Fruit fly (Drosophila melanogaster): Measurements from ENCODE around the gene crb.

Gene crb

dm6 chr3R:24276104-24277008 is 18.5 kb upstream of the crb start, which contains the start of gene Orct (continued):
- TF ChIP-seq CG11723 (GFP tag; optimal IDR thresholded peaks at IDR 0.05) (peak; percentile 40), CG6813 (GFP tag; optimal IDR thresholded peaks at IDR 0.05) (peak; percentile 51), Chrac-16 (GFP tag; optimal IDR thresholded peaks at IDR 0.05) (peak; percentile 44), CG9797 (GFP tag; optimal IDR thresholded peaks at IDR 0.05) (no peak), CG34422 (GFP tag; IDR thresholded peaks at IDR 0.05) (no peak), hkb (optimal IDR thresholded peaks at IDR 0.05) (no peak), hkb (GFP tag; IDR thresholded peaks at IDR 0.05) (peak; percentile 64), CG4820 (GFP tag; optimal IDR thresholded peaks at IDR 0.05) (peak; percentile 45), ham (GFP tag; IDR thresholded peaks at IDR 0.05) (no peak), Rfx (GFP tag; IDR thresholded peaks at IDR 0.05) (peak; percentile 75), CG32772 (GFP tag; IDR thresholded peaks at IDR 0.05) (peak; percentile 26; the same call in 1 of the 2 replicates), tio (GFP tag; optimal IDR thresholded peaks at IDR 0.05) (peak; percentile 70), Dbx (GFP tag; IDR thresholded peaks at IDR 0.05) (peak; percentile 75; the same call in 2 of the 3 replicates), lmd (GFP tag; IDR thresholded peaks at IDR 0.05) (peak; percentile 76), CG33557 (GFP tag; optimal IDR thresholded peaks at IDR 0.05) (no peak), CG6272 (GFP tag; IDR thresholded peaks at IDR 0.05) (peak; percentile 53), NC2β (GFP tag; optimal IDR thresholded peaks at IDR 0.05) (peak; percentile 24), pros (GFP tag; optimal IDR thresholded peaks at IDR 0.05) (peak; percentile 65), sens (GFP tag) (peak; percentile 93), wek (GFP tag; optimal IDR thresholded peaks at IDR 0.05) (no peak), Abd-B (GFP tag; optimal IDR thresholded peaks at IDR 0.05) (peak; percentile 58), CG8924 (tag; optimal IDR thresholded peaks at IDR 0.05) (peak; percentile 84), Blimp-1 (GFP tag; optimal IDR thresholded peaks at IDR 0.05) (peak; percentile 60), run (tag; optimal IDR thresholded peaks at IDR 0.05) (peak; percentile 59), Ets65A (GFP tag) (peak; percentile 84), CG10267 (tag; optimal IDR thresholded peaks at IDR 0.05) (peak; percentile 52), Dref (GFP tag; IDR thresholded peaks at IDR 0.05) (no peak), BEAF-32 (GFP tag; optimal IDR thresholded peaks at IDR 0.05) (no peak), sisA (GFP tag; IDR thresholded peaks at IDR 0.05) (peak; percentile 44), CG8281 (tag; optimal IDR thresholded peaks at IDR 0.05) (peak; percentile 57), CG9437 (GFP tag; optimal IDR thresholded peaks at IDR 0.05) (peak; percentile 73), CG12104 (GFP tag; optimal IDR thresholded peaks at IDR 0.05) (peak; percentile 63), ci (GFP tag; IDR thresholded peaks at IDR 0.05) (no peak; the same call in 1 of the 3 replicates), CG7963 (GFP tag; IDR thresholded peaks at IDR 0.05; ENCODE audit: partially characterized antibody) (no peak), Nf-YC (tag; optimal IDR thresholded peaks at IDR 0.05) (peak; percentile 53), mam (GFP tag; optimal IDR thresholded peaks at IDR 0.05) (peak; percentile 76), CG12236 (GFP tag; optimal IDR thresholded peaks at IDR 0.05) (no peak), CG11085 (GFP tag; IDR thresholded peaks at IDR 0.05) (no peak), CG5180 (GFP tag; optimal IDR thresholded peaks at IDR 0.05) (peak; percentile 54), Awh (GFP tag; IDR thresholded peaks at IDR 0.05) (no peak), emc (GFP tag; optimal IDR thresholded peaks at IDR 0.05) (peak; percentile 27), CG9215 (GFP tag; IDR thresholded peaks at IDR 0.05) (peak; percentile 76), CG2875 (GFP tag; optimal IDR thresholded peaks at IDR 0.05) (peak; percentile 36), MESR4 (GFP tag; optimal IDR thresholded peaks at IDR 0.05) (no peak), crc (GFP tag; optimal IDR thresholded peaks at IDR 0.05) (peak; percentile 2), CG8388 (GFP tag; optimal IDR thresholded peaks at IDR 0.05) (peak; percentile 64), CG2116 (GFP tag; optimal IDR thresholded peaks at IDR 0.05) (peak; percentile 13), CG31388 (GFP tag; optimal IDR thresholded peaks at IDR 0.05) (peak; percentile 2), Mrtf (GFP tag; IDR thresholded peaks at IDR 0.05) (peak; percentile 58; the same call in 2 of the 3 replicates)

Data from whole organism, embryonic.